Worm (Caenorhabditis elegans) whole organism, young adult: ENCODE data around the gene str-204.

Experiments used
- B0035.1 ChIP-seq: sonication (generic microtip); optimal IDR thresholded peaks from 2 replicates; lab custom pipeline; 2016; ENCODE audit warnings: missing genetic modification characterization, mild to moderate bottlenecking, missing compliant biosample characterization, missing genotype, missing genetic modification reagents
- B0261.1 ChIP-seq: sonication (generic microtip); optimal IDR thresholded peaks from 2 replicates; lab custom pipeline; 2016; ENCODE audit warnings: mild to moderate bottlenecking, missing genetic modification characterization, moderate library complexity, missing compliant biosample characterization
- B0336.3 ChIP-seq: fragments of 200-800 bp; sonication (Bioruptor generic); IDR thresholded peaks from 2 replicates; pipeline ENCODE4 v1.3.6; 2022; ENCODE audit warnings: missing genetic modification characterization, missing compliant biosample characterization
- C17E4.6 ChIP-seq: fragments of 200-800 bp; sonication (Bioruptor generic); IDR thresholded peaks from 2 replicates; pipeline ENCODE4 v1.3.6; 2022; ENCODE audit warnings: missing genetic modification reagents, missing genetic modification characterization, missing compliant biosample characterization
- D2030.7 ChIP-seq: fragments of 200-800 bp; sonication (Bioruptor generic); IDR thresholded peaks from 2 replicates; pipeline ENCODE4 v1.3.6; 2022; ENCODE audit warnings: missing genetic modification reagents, missing genetic modification characterization, missing compliant biosample characterization
- F22D6.2 ChIP-seq: sonication (generic microtip); optimal IDR thresholded peaks from 2 replicates; lab custom pipeline; 2016; ENCODE audit warnings: mild to moderate bottlenecking, missing genetic modification characterization, missing compliant biosample characterization
- F55B11.4 ChIP-seq: sonication (generic microtip); optimal IDR thresholded peaks from 2 replicates; lab custom pipeline; 2016; ENCODE audit warnings: missing compliant biosample characterization, missing genetic modification characterization, borderline replicate concordance; ENCODE audit not compliant: insufficient read depth
- F57A8.1 ChIP-seq: fragments of 200-800 bp; sonication (Bioruptor generic); optimal IDR thresholded peaks from 2 replicates; lab custom pipeline; 2018; ENCODE audit warnings: mild to moderate bottlenecking, missing genetic modification characterization, moderate library complexity, missing compliant biosample characterization
- K12H6.12 ChIP-seq: fragments of 200-800 bp; sonication (Bioruptor generic); optimal IDR thresholded peaks from 2 replicates; lab custom pipeline; 2018; ENCODE audit warnings: mild to moderate bottlenecking, missing genetic modification characterization, missing compliant biosample characterization
- Y56A3A.18 ChIP-seq: fragments of 200-800 bp; sonication (Bioruptor generic); IDR thresholded peaks from 2 replicates; pipeline ENCODE4 v1.3.6; 2022; ENCODE audit warnings: missing genetic modification reagents, missing genetic modification characterization, missing compliant biosample characterization
- Y67H2A.10 ChIP-seq: fragments of 200-800 bp; sonication (Bioruptor generic); conservative IDR thresholded peaks from 2 replicates; pipeline ENCODE4 v1.3.6; 2022; ENCODE audit warnings: missing genetic modification reagents, missing genetic modification characterization, missing compliant biosample characterization
- ZK185.1 ChIP-seq: sonication (generic microtip); optimal IDR thresholded peaks from 2 replicates; lab custom pipeline; 2016; ENCODE audit warnings: mild to moderate bottlenecking, missing genetic modification characterization, missing compliant biosample characterization; ENCODE audit not compliant: poor library complexity, severe bottlenecking
- akir-1 ChIP-seq: fragments of 200-800 bp; sonication (Bioruptor generic); optimal IDR thresholded peaks from 2 replicates; lab custom pipeline; 2018; ENCODE audit warnings: mild to moderate bottlenecking, missing genetic modification characterization, moderate library complexity, missing compliant biosample characterization
- atf-7 ChIP-seq: sonication (generic microtip); optimal IDR thresholded peaks from 2 replicates; lab custom pipeline; 2017; ENCODE audit warnings: mild to moderate bottlenecking, missing genetic modification characterization, missing compliant biosample characterization
- athp-1 ChIP-seq: sonication (generic microtip); optimal IDR thresholded peaks from 2 replicates; lab custom pipeline; 2017; ENCODE audit warnings: mild to moderate bottlenecking, missing genetic modification characterization, missing compliant biosample characterization
- attf-3 ChIP-seq: fragments of 200-800 bp; sonication (Bioruptor generic); conservative IDR thresholded peaks from 2 replicates; pipeline ENCODE4 v1.3.6; 2022; ENCODE audit warnings: missing genetic modification reagents, missing genetic modification characterization, missing compliant biosample characterization
- attf-5 ChIP-seq: fragments of 200-800 bp; sonication (Bioruptor generic); optimal IDR thresholded peaks from 2 replicates; lab custom pipeline; 2018; ENCODE audit warnings: mild to moderate bottlenecking, missing genetic modification characterization, missing compliant biosample characterization
- bed-1 ChIP-seq: fragments of 200-800 bp; sonication (Bioruptor generic); IDR thresholded peaks from 2 replicates; pipeline ENCODE4 v1.3.6; 2022; ENCODE audit warnings: missing genetic modification reagents, missing genetic modification characterization, missing compliant biosample characterization
- ccch-3 ChIP-seq: fragments of 200-800 bp; sonication (Bioruptor generic); optimal IDR thresholded peaks from 2 replicates; lab custom pipeline; 2018; ENCODE audit warnings: mild to moderate bottlenecking, missing genetic modification characterization, missing compliant biosample characterization
- ceh-58 ChIP-seq: fragments of 200-800 bp; sonication (Bioruptor generic); IDR thresholded peaks from 2 replicates; pipeline ENCODE4 v1.3.6; 2022; ENCODE audit warnings: missing genetic modification characterization, missing compliant biosample characterization
- ceh-79 ChIP-seq: sonication (generic microtip); optimal IDR thresholded peaks from 2 replicates; lab custom pipeline; 2017; ENCODE audit warnings: mild to moderate bottlenecking, missing genetic modification characterization, missing compliant biosample characterization
- dox-1 ChIP-seq: fragments of 200-800 bp; sonication (Bioruptor generic); IDR thresholded peaks from 2 replicates; pipeline ENCODE4 v1.3.6; 2022; ENCODE audit warnings: missing genetic modification reagents, missing genetic modification characterization, missing compliant biosample characterization
- dpff-1 ChIP-seq: sonication (generic microtip); optimal IDR thresholded peaks from 2 replicates; lab custom pipeline; 2017; ENCODE audit warnings: mild to moderate bottlenecking, missing genetic modification characterization, missing compliant biosample characterization
- egl-18 ChIP-seq: fragments of 200-800 bp; sonication (Bioruptor generic); IDR thresholded peaks from 2 replicates; pipeline ENCODE4 v1.3.6; 2022; ENCODE audit warnings: missing genetic modification reagents, missing genetic modification characterization, missing compliant biosample characterization
- hlh-12 ChIP-seq: sonication (generic microtip); optimal IDR thresholded peaks from 2 replicates; lab custom pipeline; 2016; ENCODE audit warnings: missing genetic modification characterization, missing compliant biosample characterization
- hmg-1.2 ChIP-seq: fragments of 200-800 bp; sonication (Bioruptor generic); IDR thresholded peaks from 2 replicates; pipeline ENCODE4 v1.3.6; 2022; ENCODE audit warnings: missing genetic modification reagents, missing genetic modification characterization, missing compliant biosample characterization
- hmg-20 ChIP-seq: fragments of 200-800 bp; sonication (Bioruptor generic); IDR thresholded peaks from 2 replicates; pipeline ENCODE4 v1.3.6; 2022; ENCODE audit warnings: missing genetic modification reagents, missing genetic modification characterization, missing compliant biosample characterization
- hsf-1 ChIP-seq: fragments of 200-800 bp; sonication (Bioruptor generic); IDR thresholded peaks from 2 replicates; pipeline ENCODE4 v1.3.6; 2022; ENCODE audit warnings: missing genetic modification reagents, missing genetic modification characterization, missing compliant biosample characterization
- lag-1 ChIP-seq: fragments of 200-800 bp; sonication (Bioruptor generic); IDR thresholded peaks from 2 replicates; pipeline ENCODE4 v1.3.6; 2022; ENCODE audit warnings: missing genetic modification reagents, missing genetic modification characterization, missing compliant biosample characterization
- madf-3 ChIP-seq: fragments of 200-800 bp; sonication (Bioruptor generic); IDR thresholded peaks from 2 replicates; pipeline ENCODE4 v1.3.6; 2022; ENCODE audit warnings: missing genetic modification reagents, missing genetic modification characterization, missing compliant biosample characterization
- mes-4 ChIP-seq: sonication (generic microtip); optimal IDR thresholded peaks from 2 replicates; lab custom pipeline; 2016; ENCODE audit warnings: missing genotype, missing genetic modification characterization, missing compliant biosample characterization
- nfyb-1 ChIP-seq: fragments of 200-800 bp; sonication (Bioruptor generic); IDR thresholded peaks from 2 replicates; pipeline ENCODE4 v1.3.6; 2022; ENCODE audit warnings: missing genetic modification reagents, missing genetic modification characterization, missing compliant biosample characterization
- nhr-27 ChIP-seq: fragments of 200-800 bp; sonication (Bioruptor generic); optimal IDR thresholded peaks from 2 replicates; lab custom pipeline; 2018; ENCODE audit warnings: mild to moderate bottlenecking, missing genetic modification characterization, moderate library complexity, missing compliant biosample characterization
- pbrm-1 ChIP-seq: fragments of 200-800 bp; sonication (Bioruptor generic); IDR thresholded peaks from 2 replicates; pipeline ENCODE4 v1.3.6; 2022; ENCODE audit warnings: missing genetic modification reagents, missing genetic modification characterization, missing compliant biosample characterization
- pha-4 ChIP-seq: fragments of 150-350 bp; sonication (generic microtip); optimal IDR thresholded peaks from 2 replicates; lab custom pipeline; 2014; ENCODE audit warnings: missing biosample characterization, missing genetic modification reagents, missing genetic modification characterization
- repo-1 ChIP-seq: sonication (generic microtip); optimal IDR thresholded peaks from 2 replicates; lab custom pipeline; 2017; ENCODE audit warnings: mild to moderate bottlenecking, missing genetic modification characterization, missing compliant biosample characterization
- sdz-38 ChIP-seq: sonication (generic microtip); optimal IDR thresholded peaks from 2 replicates; lab custom pipeline; 2016; ENCODE audit warnings: missing genotype, missing genetic modification characterization, missing compliant biosample characterization
- snpc-1.3 ChIP-seq: sonication (generic microtip); optimal IDR thresholded peaks from 2 replicates; lab custom pipeline; 2017; ENCODE audit warnings: missing genetic modification characterization, mild to moderate bottlenecking, missing compliant biosample characterization, antibody characterized with exemption, moderate library complexity, missing genotype, missing genetic modification reagents; ENCODE audit not compliant: insufficient read depth
- snpc-3.4 ChIP-seq: sonication (generic microtip); optimal IDR thresholded peaks from 2 replicates; lab custom pipeline; 2017; ENCODE audit warnings: missing genetic modification characterization, mild to moderate bottlenecking, missing compliant biosample characterization, antibody characterized with exemption, moderate library complexity, missing genotype, missing genetic modification reagents
- somi-1 ChIP-seq: fragments of 200-800 bp; sonication (Bioruptor generic); optimal IDR thresholded peaks from 2 replicates; lab custom pipeline; 2018; ENCODE audit warnings: mild to moderate bottlenecking, missing genetic modification characterization, missing compliant biosample characterization
- tbp1 ChIP-seq: fragments of 200-800 bp; sonication (Bioruptor generic); optimal IDR thresholded peaks from 2 replicates; lab custom pipeline; 2018; ENCODE audit warnings: mild to moderate bottlenecking, missing genetic modification characterization, missing compliant biosample characterization
- tbx-9 ChIP-seq: sonication (generic microtip); optimal IDR thresholded peaks from 2 replicates; lab custom pipeline; 2016; ENCODE audit warnings: borderline replicate concordance, missing genetic modification characterization, inconsistent platforms, missing compliant biosample characterization
- tlf-1 ChIP-seq: fragments of 200-800 bp; sonication (Bioruptor generic); optimal IDR thresholded peaks from 2 replicates; lab custom pipeline; 2018; ENCODE audit warnings: mild to moderate bottlenecking, missing genetic modification characterization, missing compliant biosample characterization
- unc-130 ChIP-seq: sonication (generic microtip); optimal IDR thresholded peaks from 2 replicates; lab custom pipeline; 2016; ENCODE audit warnings: missing genetic modification reagents, missing genetic modification characterization, missing compliant biosample characterization
- xnd-1 ChIP-seq: sonication (generic microtip); optimal IDR thresholded peaks from 2 replicates; lab custom pipeline; 2016; ENCODE audit warnings: missing genotype, missing genetic modification reagents, missing genetic modification characterization, missing compliant biosample characterization
- ztf-3 ChIP-seq: fragments of 200-800 bp; sonication (Bioruptor generic); optimal IDR thresholded peaks from 2 replicates; lab custom pipeline; 2018; ENCODE audit warnings: mild to moderate bottlenecking, missing genetic modification characterization, missing compliant biosample characterization
- ztf-6 ChIP-seq: fragments of 200-800 bp; sonication (Bioruptor generic); IDR thresholded peaks from 2 replicates; pipeline ENCODE4 v1.3.6; 2022; ENCODE audit warnings: missing genetic modification reagents, missing genetic modification characterization, missing compliant biosample characterization

The str-204 gene

DNA sequence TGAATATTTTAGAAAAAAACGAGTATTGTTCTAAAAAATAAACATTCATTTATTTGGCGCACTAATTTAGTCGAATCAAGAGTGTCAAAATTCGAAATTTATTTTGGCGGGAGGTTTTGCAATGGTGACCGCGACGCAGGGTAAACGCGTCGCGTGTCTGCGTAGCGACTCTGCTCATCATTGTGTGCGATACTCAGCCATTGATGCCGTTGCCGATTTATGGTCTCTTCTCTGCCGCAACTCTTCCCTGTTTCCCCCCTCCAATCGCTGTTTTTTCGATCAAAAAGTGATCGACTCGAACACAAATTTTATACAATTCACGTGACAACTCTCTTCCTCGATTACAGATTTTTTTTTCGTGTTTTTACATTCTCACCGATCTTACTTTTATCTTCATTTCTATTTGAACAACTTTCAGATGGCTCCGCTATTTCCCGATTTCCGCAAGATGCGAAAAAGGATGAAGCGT lies 37.0 kb downstream of the str-204 start, which contains the start of gene F09G2.2 (continued):
- TF ChIP-seq ceh-79 (tag; lab: Kevin White, UChicago) (no peak), sdz-38 (tag; lab: Kevin White, UChicago) (no peak), pha-4 (tag; lab: Kevin White, UChicago) (peak; percentile 84), tbx-9 (no peak), tlf-1 (peak; percentile 84), attf-3 (GFP tag; lab: Robert Waterston, UW) (peak; percentile 73), C17E4.6 (peak; percentile 81), ccch-3 (no peak), Y67H2A.10 (GFP tag; lab: Robert Waterston, UW) (peak; percentile 76; the same call in 1 of the 2 replicates), bed-1 (GFP tag; lab: Robert Waterston, UW) (no peak), egl-18 (no peak), D2030.7 (GFP tag; lab: Robert Waterston, UW) (peak; percentile 88), nhr-27 (no peak), attf-5 (GFP tag; lab: Kevin White, UChicago) (peak; percentile 96), pbrm-1 (GFP tag; lab: Robert Waterston, UW) (peak; percentile 89), repo-1 (tag; lab: Kevin White, UChicago) (no peak), dpff-1 (tag; lab: Kevin White, UChicago) (no peak), snpc-1.3 (tag; lab: Kevin White, UChicago) (peak; percentile 83), unc-130 (GFP tag; lab: Kevin White, UChicago) (peak; percentile 32), B0336.3 (peak; percentile 84), ceh-58 (GFP tag; lab: Robert Waterston, UW) (no peak), B0035.1 (peak; percentile 0), lag-1 (GFP tag; lab: Robert Waterston, UW) (no peak), akir-1 (no peak), hmg-1.2 (GFP tag; lab: Robert Waterston, UW) (peak; percentile 99), somi-1 (GFP tag; lab: Kevin White, UChicago) (peak; percentile 44), snpc-3.4 (tag; lab: Kevin White, UChicago) (peak; percentile 88), nfyb-1 (peak; percentile 92), F57A8.1 (GFP tag; lab: Kevin White, UChicago) (no peak), tbp1 (peak; percentile 72), F55B11.4 (tag; lab: Kevin White, UChicago) (no peak), F22D6.2 (peak; percentile 57), ztf-3 (GFP tag; lab: Kevin White, UChicago) (no peak), atf-7 (peak; percentile 14), mes-4 (tag; lab: Kevin White, UChicago) (no peak), K12H6.12 (tag; lab: Kevin White, UChicago) (peak; percentile 79), athp-1 (peak; percentile 66), B0261.1 (tag; lab: Kevin White, UChicago) (no peak), ZK185.1 (tag; lab: Kevin White, UChicago) (peak; percentile 68), hsf-1 (peak; percentile 72; the same call in 1 of the 2 replicates), xnd-1 (tag; lab: Kevin White, UChicago) (peak; percentile 77), hmg-20 (GFP tag; lab: Robert Waterston, UW) (0 out of 2 replicates have a peak, but pooled peaks have one; percentile 48), madf-3 (GFP tag; lab: Robert Waterston, UW) (peak; percentile 100), dox-1 (GFP tag; lab: Robert Waterston, UW) (peak; percentile 96), ztf-6 (GFP tag; lab: Robert Waterston, UW) (no peak), Y56A3A.18 (GFP tag; lab: Robert Waterston, UW) (no peak), hlh-12 (tag; lab: Kevin White, UChicago) (no peak)
